Fruit fly (Drosophila melanogaster) Kc167 (cell line): ENCODE measurements around the gene ppk10.

Source experiments
- Myc ChIP-seq: fragments of >200 bp; optimal IDR thresholded peaks from 2 replicates; lab custom pipeline; 2017; ENCODE audit warnings: missing external identifiers
- Sin3A ChIP-seq: fragments of >200 bp; optimal IDR thresholded peaks from 2 replicates; lab custom pipeline; 2018; ENCODE audit warnings: missing external identifiers
- h ChIP-seq: fragments of >200 bp; optimal IDR thresholded peaks from 3 replicates; lab custom pipeline; 2018; ENCODE audit warnings: missing external identifiers
- insv ChIP-seq: fragments of >200 bp; optimal IDR thresholded peaks from 3 replicates; lab custom pipeline; 2018; ENCODE audit warnings: missing external identifiers
- psq ChIP-seq: fragments of >200 bp; optimal IDR thresholded peaks from 2 replicates; lab custom pipeline; 2017; ENCODE audit warnings: missing external identifiers
- ttk ChIP-seq: sonication (Bioruptor generic); optimal IDR thresholded peaks from 2 replicates; lab custom pipeline; 2017; ENCODE audit warnings: missing external identifiers

DNA sequence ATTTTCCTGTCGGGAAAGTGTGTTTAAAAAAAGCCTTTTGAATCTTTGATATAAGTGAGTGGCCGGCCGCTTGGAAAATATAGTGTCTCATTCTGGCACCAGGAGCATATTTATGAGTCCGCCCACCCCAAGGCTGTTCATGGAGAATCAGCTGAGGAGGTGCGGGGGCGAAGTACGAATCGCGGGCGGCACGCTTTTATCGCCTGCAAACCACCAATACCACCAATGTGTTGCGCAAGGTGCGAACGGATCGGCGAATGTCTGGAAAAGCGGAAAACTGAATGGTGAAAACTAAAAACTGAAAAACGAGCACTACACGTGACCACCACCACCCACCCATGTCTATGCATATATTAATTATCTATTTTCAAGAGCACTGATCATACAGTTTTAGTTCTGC is 16.8 kb upstream of the ppk10 start:
- TF ChIP-seq Myc (lab: Kevin White, UChicago) = no peak
- TF ChIP-seq Sin3A = no peak
- no peak for TF ChIP-seq ttk
- TF ChIP-seq h = no peak
- no peak for TF ChIP-seq psq
- no peak for TF ChIP-seq insv (lab: Kevin White, UChicago)
